Fruit fly (Drosophila melanogaster) Kc167 (cell line): ENCODE measurements around the gene ctrip.

Source experiments
- h ChIP-seq: fragments of >200 bp; optimal IDR thresholded peaks from 3 replicates; lab custom pipeline; 2018; ENCODE audit warnings: missing external identifiers
- psq ChIP-seq: fragments of >200 bp; optimal IDR thresholded peaks from 2 replicates; lab custom pipeline; 2017; ENCODE audit warnings: missing external identifiers

dm6 chr3R:4747292-4747691 is 64.6 kb downstream of the ctrip start:
- TF ChIP-seq psq (lab: Kevin White, UChicago) (no peak), h (lab: Kevin White, UChicago) (no peak)
